Worm (Caenorhabditis elegans) whole organism, dauer: ENCODE measurements around the gene K06B9.6.
"Not testable (repeated sequence)": the region's sequence is repeated elsewhere in the genome, so short reads cannot be mapped to it uniquely, and the experiment has no call there.

Experiments
- unc-62 ChIP-seq: sonication (generic microtip); optimal IDR thresholded peaks from 2 replicates; lab custom pipeline; 2017; ENCODE audit warnings: missing biosample characterization, missing genetic modification reagents, missing genetic modification characterization

Gene K06B9.6

ce11 chrIV:4204275-4204674, 7.6 kb upstream of the K06B9.6 start, which contains the start of gene pax-2:
pax-2 (minus strand) TSS chrIV:4204375.
- TF ChIP-seq unc-62 = no peak

DNA sequence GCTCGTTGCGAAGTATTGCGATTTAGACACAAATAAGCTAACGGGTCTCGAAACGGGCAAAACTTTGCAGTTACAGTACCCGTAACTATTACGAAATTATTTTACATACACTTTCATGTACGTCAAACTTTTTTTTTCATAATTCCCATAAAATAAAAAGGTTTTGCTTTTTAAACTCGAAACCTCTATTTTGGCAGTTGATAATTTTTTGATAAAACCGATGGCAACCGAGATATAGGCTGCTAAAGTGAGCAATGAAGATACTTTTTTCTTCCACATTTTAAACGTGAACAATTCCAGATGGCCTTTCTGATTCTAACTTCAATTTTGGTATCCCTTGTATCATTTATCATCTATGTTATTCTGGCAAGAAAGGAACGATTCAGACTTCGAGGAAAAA, 538 bp upstream of the K06B9.6 start, which contains the start of gene cyp-25A6:
cyp-25A6 (plus strand) TSS at position 301 of the 400 bp plus-strand sequence.
- not testable (repeated sequence) for TF ChIP-seq unc-62

ce11 chrIV:4186099-4186498, 10.5 kb downstream of the K06B9.6 start, which contains the start of gene K08D10.11:
K08D10.11 (minus strand) TSS chrIV:4186199.
- TF ChIP-seq unc-62 = not testable (repeated sequence)

- no peak for TF ChIP-seq unc-62
Observed at ce11 chrIV:4178424-4178823, 18.2 kb downstream of the K06B9.6 start, which contains the start of gene tsen-34. tsen-34 (plus strand) TSS chrIV:4178457.

- no peak for TF ChIP-seq unc-62
Observed at ce11 chrIV:4177560-4177959, 19.1 kb downstream of the K06B9.6 start.

DNA sequence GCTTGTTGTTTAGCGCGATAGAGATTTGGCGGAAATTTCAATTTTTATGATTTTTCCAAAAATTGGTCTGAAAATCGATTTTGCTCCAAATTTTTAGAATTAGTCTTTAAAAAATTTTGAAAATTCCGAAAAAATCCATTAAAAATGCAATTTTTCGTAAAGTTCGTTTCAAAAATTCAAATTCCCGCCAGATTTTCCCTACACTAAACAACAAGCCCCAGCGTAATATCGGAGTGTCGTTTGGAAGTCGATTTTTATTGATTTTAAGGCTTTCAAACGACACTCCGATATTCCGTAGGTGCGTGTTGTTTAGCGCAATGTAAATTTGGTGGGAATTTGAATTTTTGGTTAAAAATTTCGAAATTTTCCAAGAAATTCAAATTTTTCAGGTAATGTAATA, 20.0 kb downstream of the K06B9.6 start:
- TF ChIP-seq unc-62 = no peak

- TF ChIP-seq unc-62 = no peak
Observed at ce11 chrIV:4176088-4176487, 20.5 kb downstream of the K06B9.6 start, which contains the start of gene dnj-15. dnj-15 (plus strand) TSS chrIV:4176388.

DNA sequence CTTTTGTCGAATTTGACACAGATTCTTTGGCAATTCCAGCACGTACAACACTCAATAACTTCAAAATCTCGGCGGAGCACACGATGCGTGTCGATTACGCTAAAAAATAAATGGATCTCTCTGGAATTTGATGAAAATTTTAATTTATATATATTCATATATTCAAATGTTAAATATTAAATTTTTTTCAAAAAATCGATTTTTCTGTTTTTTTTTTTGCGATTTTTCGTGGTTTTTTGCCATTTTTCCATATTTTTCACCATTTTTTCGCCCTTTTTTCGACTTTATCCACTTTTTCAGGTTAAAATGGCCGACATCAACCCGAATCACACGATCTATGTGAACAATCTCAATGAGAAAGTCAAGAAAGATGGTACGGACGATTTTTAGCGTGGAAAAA, 22.8 kb downstream of the K06B9.6 start, which contains the start of gene rnp-3:
rnp-3 (plus strand) TSS at position 301 of the 400 bp plus-strand sequence.
- TF ChIP-seq unc-62 = no peak

DNA sequence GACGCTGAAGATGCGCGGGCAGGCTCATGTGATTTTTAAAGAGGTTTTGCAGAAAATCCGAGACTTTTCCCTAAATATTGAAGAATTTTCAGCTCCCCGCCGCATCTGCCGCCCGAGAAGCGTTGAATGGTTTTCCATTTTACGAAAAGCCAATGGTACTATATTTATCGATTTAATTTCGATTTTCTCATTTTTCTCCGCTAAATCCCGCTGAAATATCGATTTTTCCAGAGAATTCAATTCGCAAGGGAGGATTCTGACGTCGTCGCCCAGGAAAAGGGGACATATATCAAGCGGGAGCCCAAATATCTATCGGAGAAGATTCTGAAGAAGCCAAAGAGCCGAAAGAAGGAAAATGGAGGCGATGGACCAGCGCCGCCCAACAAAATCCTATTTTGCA, 24.4 kb downstream of the K06B9.6 start:
- no peak for TF ChIP-seq unc-62

ce11 chrIV:4171531-4172163, 25.0 kb downstream of the K06B9.6 start, which contains the start of the genes K08D10.13 and rnp-2:
K08D10.13 (minus strand) TSS chrIV:4171581.
rnp-2 (plus strand) TSS chrIV:4172076.
- no peak for TF ChIP-seq unc-62

- no peak for TF ChIP-seq unc-62
Observed at ce11 chrIV:4167296-4167695, 29.3 kb downstream of the K06B9.6 start.

- no peak for TF ChIP-seq unc-62
Observed at ce11 chrIV:4164392-4164791, 32.2 kb downstream of the K06B9.6 start, which contains the start of gene scrm-8. scrm-8 (plus strand) TSS chrIV:4164692.

ce11 chrIV:4162121-4162520, 34.5 kb downstream of the K06B9.6 start, which contains the start of gene scrm-5:
scrm-5 (plus strand) TSS chrIV:4162421.
- no peak for TF ChIP-seq unc-62

ce11 chrIV:4154641-4155040, 42.0 kb downstream of the K06B9.6 start, which contains the start of gene K08D10.14:
K08D10.14 (plus strand) TSS chrIV:4154941.
- TF ChIP-seq unc-62 = no peak

ce11 chrIV:4152143-4152542, 44.5 kb downstream of the K06B9.6 start, which contains the start of the genes K08D10.10 and R07C12.1:
K08D10.10 (plus strand) TSS chrIV:4152235.
R07C12.1 (plus strand) TSS chrIV:4152456.
- TF ChIP-seq unc-62 = no peak

- no peak for TF ChIP-seq unc-62
Observed at ce11 chrIV:4150138-4150537, 46.5 kb downstream of the K06B9.6 start.

ce11 chrIV:4147891-4148290, 48.7 kb downstream of the K06B9.6 start:
- no peak for TF ChIP-seq unc-62
